Fruit fly (Drosophila melanogaster): ENCODE data around the gene CG43078.

DNA sequence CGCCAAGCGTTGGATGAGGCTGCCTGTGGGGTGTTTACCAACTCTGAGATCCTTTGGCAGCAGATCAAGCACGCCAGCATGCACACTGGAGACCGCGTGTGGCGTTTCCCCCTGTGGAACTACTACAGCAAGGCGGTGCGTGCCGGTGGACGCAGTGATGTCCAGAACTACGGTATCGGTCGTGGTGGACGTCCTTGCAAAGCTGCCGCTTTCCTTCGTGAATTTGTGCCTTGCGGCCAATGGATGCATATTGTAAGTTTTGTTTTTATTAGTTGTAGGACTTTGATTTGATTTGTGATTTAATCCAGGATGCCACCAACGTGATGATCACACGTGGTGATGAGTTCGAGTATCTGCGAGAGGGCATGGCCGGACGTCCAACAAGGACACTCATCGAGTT lies 44.9 kb downstream of the CG43078 start:
- TF ChIP-seq psq (GFP tag; optimal IDR thresholded peaks at IDR 0.05): no peak
- no peak for TF ChIP-seq Mio (GFP tag; optimal IDR thresholded peaks at IDR 0.05)
- TF ChIP-seq h (GFP tag; optimal IDR thresholded peaks at IDR 0.05): no peak
- no peak for TF ChIP-seq sage (GFP tag; optimal IDR thresholded peaks at IDR 0.05)
- no peak for TF ChIP-seq Sp1 (GFP tag; optimal IDR thresholded peaks at IDR 0.05)
- TF ChIP-seq dsf (GFP tag; optimal IDR thresholded peaks at IDR 0.05; ENCODE audit: borderline replicate concordance): no peak
- no peak for TF ChIP-seq Myc (optimal IDR thresholded peaks at IDR 0.05)
- no peak for TF ChIP-seq Vsx2 (GFP tag; optimal IDR thresholded peaks at IDR 0.05; ENCODE audit: partially characterized antibody)
- no peak for TF ChIP-seq dmrt93B (GFP tag; optimal IDR thresholded peaks at IDR 0.05)
- TF ChIP-seq Dif (GFP tag; optimal IDR thresholded peaks at IDR 0.05; ENCODE audit: partially characterized antibody): no peak
- TF ChIP-seq ey (GFP tag; optimal IDR thresholded peaks at IDR 0.05): no peak
- TF ChIP-seq Abd-B (GFP tag; optimal IDR thresholded peaks at IDR 0.05): no peak
